Fruit fly (Drosophila melanogaster) whole organism, embryonic: ENCODE data around the gene CG6465.

Source experiments
- Awh ChIP-seq: fragments of 200-800 bp; sonication (Bioruptor generic); IDR thresholded peaks from 2 replicates; pipeline ENCODE4, ENCODE4 v1.3.6; 2022; ENCODE audit warnings: missing biosample characterization, missing genetic modification characterization
- B-H1 ChIP-seq: fragments of 200-800 bp; sonication (Bioruptor generic); IDR thresholded peaks from 3 replicates; pipeline ENCODE4 v1.3.6; 2022; ENCODE audit warnings: missing biosample characterization, missing genetic modification characterization
- B-H2 ChIP-seq: fragments of 200-800 bp; sonication (Bioruptor generic); optimal IDR thresholded peaks from 2 replicates; lab custom pipeline; 2018; ENCODE audit warnings: missing biosample characterization, mild to moderate bottlenecking, missing genetic modification characterization
- CG10274 ChIP-seq: fragments of 200-800 bp; sonication (Bioruptor generic); optimal IDR thresholded peaks from 3 replicates; lab custom pipeline; 2017; ENCODE audit warnings: missing biosample characterization, mild to moderate bottlenecking, missing genetic modification characterization
- CG10979 ChIP-seq: fragments of 200-800 bp; sonication (Bioruptor generic); optimal IDR thresholded peaks from 2 replicates; lab custom pipeline; 2018; ENCODE audit warnings: missing biosample characterization, mild to moderate bottlenecking, missing genetic modification characterization, moderate library complexity
- CG12071 ChIP-seq: fragments of 200-800 bp; sonication (Bioruptor generic); optimal IDR thresholded peaks from 3 replicates; lab custom pipeline; 2018; ENCODE audit warnings: missing biosample characterization, mild to moderate bottlenecking, missing genetic modification characterization
- CG1233 ChIP-seq: fragments of 200-800 bp; sonication (Bioruptor generic); optimal IDR thresholded peaks from 4 replicates; lab custom pipeline; 2018; ENCODE audit warnings: missing biosample characterization, mild to moderate bottlenecking, missing genetic modification characterization
- CG13894 ChIP-seq: fragments of 200-800 bp; sonication (Bioruptor generic); optimal IDR thresholded peaks from 3 replicates; lab custom pipeline; 2018; ENCODE audit warnings: missing biosample characterization, mild to moderate bottlenecking, missing genetic modification characterization, moderate library complexity
- CG18764 ChIP-seq: fragments of 200-800 bp; sonication (Bioruptor generic); optimal IDR thresholded peaks from 3 replicates; lab custom pipeline; 2016; ENCODE audit warnings: missing biosample characterization, missing genetic modification characterization
- CG2202 ChIP-seq: fragments of 200-800 bp; sonication (Bioruptor generic); optimal IDR thresholded peaks from 2 replicates; lab custom pipeline; 2018; ENCODE audit warnings: missing biosample characterization, mild to moderate bottlenecking, missing genetic modification characterization
- CG31365 ChIP-seq: fragments of 200-800 bp; sonication (Bioruptor generic); optimal IDR thresholded peaks from 2 replicates; lab custom pipeline; 2018; ENCODE audit warnings: missing biosample characterization, mild to moderate bottlenecking, missing genetic modification characterization
- CG32532 ChIP-seq: fragments of 200-800 bp; sonication (Bioruptor generic); IDR thresholded peaks from 2 replicates; pipeline ENCODE4 v1.3.6; 2022; ENCODE audit warnings: missing biosample characterization, missing genetic modification characterization
- CG32772 ChIP-seq: fragments of 200-800 bp; sonication (Bioruptor generic); IDR thresholded peaks from 2 replicates; pipeline ENCODE4 v1.3.6; 2022; ENCODE audit warnings: missing biosample characterization, missing genetic modification characterization
- CG4282 ChIP-seq: fragments of 200-800 bp; sonication (Bioruptor generic); optimal IDR thresholded peaks from 2 replicates; lab custom pipeline; 2016; ENCODE audit warnings: missing biosample characterization, missing genetic modification characterization
- CG4328 ChIP-seq: fragments of 200-800 bp; sonication (Bioruptor generic); optimal IDR thresholded peaks from 3 replicates; lab custom pipeline; 2017; ENCODE audit warnings: missing biosample characterization, missing genetic modification reagents, missing genetic modification characterization
- CG4360 ChIP-seq: fragments of 200-800 bp; sonication (Bioruptor generic); IDR thresholded peaks from 2 replicates; pipeline ENCODE4 v1.3.6; 2022; ENCODE audit warnings: missing biosample characterization, missing genetic modification characterization
- CG5953 ChIP-seq: fragments of 200-800 bp; sonication (Bioruptor generic); IDR thresholded peaks from 2 replicates; pipeline ENCODE4 v1.3.6; 2022; ENCODE audit warnings: missing biosample characterization, missing genetic modification characterization
- CG6654 ChIP-seq: fragments of 200-800 bp; sonication (Bioruptor generic); optimal IDR thresholded peaks from 2 replicates; lab custom pipeline; 2017; ENCODE audit warnings: missing biosample characterization, mild to moderate bottlenecking, missing genetic modification characterization
- CG6683 ChIP-seq: fragments of 200-800 bp; sonication (Bioruptor generic); optimal IDR thresholded peaks from 2 replicates; lab custom pipeline; 2017; ENCODE audit warnings: missing biosample characterization, mild to moderate bottlenecking, missing genetic modification characterization, missing genetic modification reagents
- CG7839 ChIP-seq: fragments of 200-800 bp; sonication (Bioruptor generic); optimal IDR thresholded peaks from 3 replicates; lab custom pipeline; 2018; ENCODE audit warnings: missing biosample characterization, mild to moderate bottlenecking, missing genetic modification characterization, moderate library complexity
- CG9932 ChIP-seq: fragments of 200-800 bp; sonication (Bioruptor generic); IDR thresholded peaks from 2 replicates; pipeline ENCODE4 v1.3.6; 2022; ENCODE audit warnings: missing biosample characterization, missing genetic modification characterization
- Dad ChIP-seq: fragments of 200-800 bp; sonication (Bioruptor generic); optimal IDR thresholded peaks from 3 replicates; lab custom pipeline; 2016; ENCODE audit warnings: missing biosample characterization, missing genetic modification characterization
- Doc3 ChIP-seq: fragments of 200-800 bp; sonication (Bioruptor generic); IDR thresholded peaks from 3 replicates; pipeline ENCODE4 v1.3.6; 2022; ENCODE audit warnings: missing biosample characterization, missing genetic modification characterization; ENCODE audit not compliant: partially characterized antibody
- Fer1 ChIP-seq: fragments of 200-800 bp; sonication (Bioruptor generic); optimal IDR thresholded peaks from 2 replicates; lab custom pipeline; 2017; ENCODE audit warnings: missing biosample characterization, mild to moderate bottlenecking, missing genetic modification characterization
- Hmr ChIP-seq: fragments of 200-800 bp; sonication (Bioruptor generic); optimal IDR thresholded peaks from 3 replicates; lab custom pipeline; 2017; ENCODE audit warnings: mild to moderate bottlenecking, missing biosample characterization, missing genetic modification reagents, missing genetic modification characterization
- Mad ChIP-seq: fragments of 200-800 bp; sonication (Bioruptor generic); optimal IDR thresholded peaks from 2 replicates; lab custom pipeline; 2016; ENCODE audit warnings: missing biosample characterization, missing genetic modification characterization
- Meics ChIP-seq: fragments of 200-800 bp; sonication (Bioruptor generic); optimal IDR thresholded peaks from 2 replicates; lab custom pipeline; 2017; ENCODE audit warnings: missing biosample characterization, mild to moderate bottlenecking, missing genetic modification characterization
- Nf-YB ChIP-seq: fragments of 200-800 bp; sonication (Bioruptor generic); optimal IDR thresholded peaks from 3 replicates; lab custom pipeline; 2019; ENCODE audit warnings: missing biosample characterization, mild to moderate bottlenecking, missing genetic modification characterization, moderate library complexity
- Nf-YC ChIP-seq: fragments of 200-800 bp; optimal IDR thresholded peaks from 3 replicates; lab custom pipeline; 2019; ENCODE audit warnings: missing biosample characterization, mild to moderate bottlenecking, missing genetic modification characterization, moderate library complexity
- PHDP ChIP-seq: fragments of 200-800 bp; sonication (Bioruptor generic); optimal IDR thresholded peaks from 3 replicates; lab custom pipeline; 2018; ENCODE audit warnings: missing biosample characterization, mild to moderate bottlenecking, missing genetic modification characterization, moderate library complexity
- Spps ChIP-seq: fragments of 200-800 bp; sonication (Bioruptor generic); optimal IDR thresholded peaks from 2 replicates; lab custom pipeline; 2018; ENCODE audit warnings: missing biosample characterization, mild to moderate bottlenecking, missing genetic modification characterization
- Stat92E ChIP-seq, 3 experiments: fragments of >200 bp in 2 of 3; fragments of 200-800 bp in 1 of 3; sonication (Bioruptor generic) in 1 of 3; optimal IDR thresholded peaks; 2 replicates each; lab custom pipeline; 2017 to 2019; ENCODE audit warnings: missing biosample characterization in 3 of 3, missing genetic modification characterization in 3 of 3, mild to moderate bottlenecking in 1 of 3, moderate library complexity in 1 of 3
- Tbp ChIP-seq: fragments of >200 bp; optimal IDR thresholded peaks from 2 replicates; lab custom pipeline; 2018; ENCODE audit warnings: missing biosample characterization, missing genetic modification characterization
- Usf ChIP-seq: fragments of 200-800 bp; sonication (Bioruptor generic); optimal IDR thresholded peaks from 2 replicates; lab custom pipeline; 2017; ENCODE audit warnings: missing genotype, missing biosample characterization, missing genetic modification characterization
- cwo ChIP-seq: fragments of 200-800 bp; sonication (Bioruptor generic); optimal IDR thresholded peaks from 3 replicates; lab custom pipeline; 2017; ENCODE audit warnings: missing biosample characterization, missing genetic modification characterization, mild to moderate bottlenecking, moderate library complexity, missing genetic modification reagents
- emc ChIP-seq: fragments of 200-800 bp; sonication (Bioruptor generic); optimal IDR thresholded peaks from 2 replicates; lab custom pipeline; 2016; ENCODE audit warnings: missing biosample characterization, missing genetic modification characterization
- grn ChIP-seq: fragments of 200-800 bp; sonication (Bioruptor generic); optimal IDR thresholded peaks from 3 replicates; lab custom pipeline; 2017; ENCODE audit warnings: missing biosample characterization, missing genetic modification characterization
- gt ChIP-seq: fragments of 200-800 bp; sonication (Bioruptor generic); IDR thresholded peaks from 2 replicates; pipeline ENCODE4 v1.3.6; 2022; ENCODE audit warnings: missing biosample characterization, missing genetic modification characterization
- knrl ChIP-seq: fragments of 200-800 bp; sonication (Bioruptor generic); IDR thresholded peaks from 3 replicates; pipeline ENCODE4 v1.3.6; 2022; ENCODE audit warnings: missing biosample characterization, missing genetic modification characterization; ENCODE audit not compliant: partially characterized antibody
- pb ChIP-seq: fragments of 200-800 bp; sonication (Bioruptor generic); optimal IDR thresholded peaks from 3 replicates; lab custom pipeline; 2016; ENCODE audit warnings: missing biosample characterization, missing genetic modification characterization
- pita ChIP-seq: fragments of 200-800 bp; sonication (Bioruptor generic); optimal IDR thresholded peaks from 2 replicates; lab custom pipeline; 2017; ENCODE audit warnings: missing biosample characterization, mild to moderate bottlenecking, missing genetic modification characterization
- psq ChIP-seq: fragments of 200-800 bp; sonication (Bioruptor generic); optimal IDR thresholded peaks from 2 replicates; lab custom pipeline; 2017; ENCODE audit warnings: missing biosample characterization, missing genetic modification characterization
- sc ChIP-seq, 3 experiments: fragments of >200 bp in 2 of 3; fragments of 200-800 bp in 1 of 3; sonication (Bioruptor generic) in 1 of 3; optimal IDR thresholded peaks; 2 replicates in 2 of 3; 3 replicates in 1 of 3; lab custom pipeline; 2017; ENCODE audit warnings: mild to moderate bottlenecking in 1 of 3, missing biosample characterization in 1 of 3, missing genetic modification characterization in 1 of 3, missing genetic modification reagents in 1 of 3
- sr ChIP-seq: fragments of 200-800 bp; sonication (Bioruptor generic); IDR thresholded peaks from 3 replicates; pipeline ENCODE4 v1.3.6; 2022; ENCODE audit warnings: missing biosample characterization, missing genetic modification characterization
- tgo ChIP-seq: fragments of 200-800 bp; sonication (Bioruptor generic); IDR thresholded peaks from 3 replicates; pipeline ENCODE4 v1.3.6; 2022; ENCODE audit warnings: missing biosample characterization, missing genetic modification characterization
- tll ChIP-seq, 2 experiments: fragments of 200-800 bp in 1 of 2; fragments of >200 bp in 1 of 2; sonication (Bioruptor generic) in 1 of 2; optimal IDR thresholded peaks; 2 replicates each; lab custom pipeline; 2017 to 2019; ENCODE audit warnings: missing biosample characterization in 2 of 2, missing genetic modification characterization in 2 of 2, mild to moderate bottlenecking in 1 of 2, moderate library complexity in 1 of 2
- trh ChIP-seq: fragments of 200-800 bp; sonication (Bioruptor generic); optimal IDR thresholded peaks from 2 replicates; lab custom pipeline; 2016; ENCODE audit warnings: missing biosample characterization, missing genetic modification characterization

The CG6465 gene

DNA sequence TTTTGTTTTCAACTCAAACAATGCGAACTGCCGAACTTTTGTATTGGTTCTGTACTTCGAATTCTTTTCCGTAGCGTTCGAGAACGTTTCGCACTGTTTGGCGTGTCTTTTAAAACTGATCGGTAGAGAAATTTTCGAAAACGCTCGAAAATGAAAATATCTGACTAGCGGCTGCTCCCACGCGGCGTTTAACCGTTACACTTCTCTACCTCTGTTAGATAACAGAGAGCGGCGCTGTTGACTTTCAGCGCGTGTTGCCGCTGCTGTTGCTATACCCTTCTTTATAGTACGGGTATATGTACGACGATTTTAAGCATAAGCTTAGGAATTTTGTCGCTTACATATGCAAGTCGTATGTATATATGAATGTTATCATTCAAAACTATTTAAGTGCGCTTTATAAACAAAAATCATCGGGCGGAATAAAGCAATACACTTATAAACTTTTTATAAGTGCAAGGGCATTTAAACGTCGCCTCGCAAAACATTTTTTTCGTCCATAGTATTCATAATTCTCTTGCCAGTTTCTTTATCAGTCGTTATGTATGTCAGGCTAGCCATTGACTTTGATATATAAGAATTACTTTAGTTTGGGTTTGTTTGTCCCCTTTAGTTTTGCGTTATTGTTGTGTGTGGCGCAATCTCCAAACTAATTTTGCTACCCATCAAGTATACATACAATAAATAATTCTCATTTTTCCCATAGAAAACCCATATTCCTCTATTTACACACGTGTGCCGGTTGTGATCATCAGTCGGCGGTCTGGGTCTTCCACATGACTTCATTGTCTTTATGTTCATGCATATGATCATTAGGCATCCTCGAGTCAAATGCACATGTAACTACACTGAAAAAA is 4.0 kb upstream of the CG6465 start, which contains the start of gene Phyhd1:
Gene Phyhd1, minus strand, starts transcription at position 101 of the 857 bp plus-strand sequence.
- TF ChIP-seq Doc3 = no peak
- peak; percentile 87 for TF ChIP-seq CG9932
- TF ChIP-seq pita (GFP tag; lab: Kevin White, UChicago) = no peak
- TF ChIP-seq Stat92E (GFP tag; optimal IDR thresholded peaks at IDR 0.05; lab: Kevin White, UChicago) = peak in 1 of 3 experiments; percentile 82
- TF ChIP-seq CG13894 (tag; lab: Kevin White, UChicago) = peak; percentile 89
- peak; percentile 85 for TF ChIP-seq CG6654
- TF ChIP-seq Tbp (GFP tag; lab: Kevin White, UChicago) = no peak
- TF ChIP-seq PHDP (tag; lab: Kevin White, UChicago) = peak; percentile 95
- TF ChIP-seq Fer1 (GFP tag; lab: Kevin White, UChicago) = peak; percentile 95
- peak; percentile 76 for TF ChIP-seq Nf-YC (tag; lab: Kevin White, UChicago)
- peak; percentile 94 for TF ChIP-seq CG32532 (GFP tag; lab: Robert Waterston, UW)
- peak; percentile 92 for TF ChIP-seq tgo (GFP tag; lab: Robert Waterston, UW)
- TF ChIP-seq CG7839 = peak; percentile 97
- no peak for TF ChIP-seq sc (optimal IDR thresholded peaks at IDR 0.05; lab: Kevin White, UChicago)
- peak; percentile 92 for TF ChIP-seq sc (GFP tag; optimal IDR thresholded peaks at IDR 0.05; lab: Kevin White, UChicago)
- peak; percentile 89 for TF ChIP-seq emc (GFP tag; lab: Kevin White, UChicago)
- peak; percentile 92 for TF ChIP-seq Mad (GFP tag; lab: Kevin White, UChicago)
- TF ChIP-seq Awh (GFP tag; lab: Robert Waterston, UW) = peak; percentile 89
- peak in 1 of 2 experiments; percentile 60 for TF ChIP-seq tll (GFP tag; optimal IDR thresholded peaks at IDR 0.05; lab: Kevin White, UChicago)
- peak; percentile 86 for TF ChIP-seq CG6683 (GFP tag; lab: Kevin White, UChicago)
- TF ChIP-seq CG4282 (GFP tag; lab: Kevin White, UChicago) = peak; percentile 86
- peak; percentile 77 for TF ChIP-seq CG4360
- TF ChIP-seq CG18764 (GFP tag; lab: Kevin White, UChicago) = peak; percentile 90
- peak; percentile 88 for TF ChIP-seq CG5953
- TF ChIP-seq Dad (GFP tag; lab: Kevin White, UChicago) = peak; percentile 96
- TF ChIP-seq CG10274 (GFP tag; lab: Kevin White, UChicago) = peak; percentile 70
- peak; percentile 88 for TF ChIP-seq B-H1
- peak; percentile 32; the same call in 1 of the 2 replicates for TF ChIP-seq gt
- peak; percentile 58; the same call in 2 of the 3 replicates for TF ChIP-seq sr (GFP tag; lab: Robert Waterston, UW)
- peak; percentile 92 for TF ChIP-seq Spps
- peak; percentile 85 for TF ChIP-seq CG1233 (GFP tag; lab: Kevin White, UChicago)
- TF ChIP-seq pb (GFP tag; lab: Kevin White, UChicago) = peak; percentile 90
- TF ChIP-seq CG12071 (GFP tag; lab: Kevin White, UChicago) = peak; percentile 97
- peak; percentile 72 for TF ChIP-seq psq
- peak; percentile 89 for TF ChIP-seq Usf (GFP tag; lab: Kevin White, UChicago)
- TF ChIP-seq knrl = no peak
- TF ChIP-seq trh (GFP tag; lab: Kevin White, UChicago) = peak; percentile 82
- peak; percentile 97 for TF ChIP-seq Hmr (GFP tag; lab: Kevin White, UChicago)
- TF ChIP-seq grn (GFP tag; lab: Kevin White, UChicago) = peak; percentile 79
- TF ChIP-seq CG2202 (tag; lab: Kevin White, UChicago) = peak; percentile 89
- peak; percentile 80 for TF ChIP-seq Nf-YB (GFP tag; lab: Kevin White, UChicago)
- peak; percentile 54 for TF ChIP-seq B-H2 (GFP tag; lab: Kevin White, UChicago)
- peak; percentile 81 for TF ChIP-seq CG31365
- TF ChIP-seq CG32772 (GFP tag; lab: Robert Waterston, UW) = peak; percentile 91
- TF ChIP-seq CG10979 (tag; lab: Kevin White, UChicago) = peak; percentile 95
- peak; percentile 92 for TF ChIP-seq cwo (GFP tag; lab: Kevin White, UChicago)
- peak; percentile 37 for TF ChIP-seq CG4328 (GFP tag; lab: Kevin White, UChicago)
- peak; percentile 96 for TF ChIP-seq Meics (GFP tag; lab: Kevin White, UChicago)
